Fruit fly (Drosophila melanogaster) whole organism: Measurements from ENCODE around the gene Coa8.
A peak's percentile ranks its signal among the peaks of the same experiment; 100 is the strongest.

Experiments
- CG8478 ChIP-seq: fragments of >200 bp; optimal IDR thresholded peaks from 2 replicates; lab custom pipeline; 2018; ENCODE audit warnings: inconsistent platforms
- Dll ChIP-seq: fragments of >200 bp; optimal IDR thresholded peaks from 2 replicates; lab custom pipeline; 2017
- EcR ChIP-seq, 2 experiments: fragments of >200 bp; optimal IDR thresholded peaks; 2 replicates each; lab custom pipeline; 2017; ENCODE audit warnings: missing biosample characterization in 2 of 2, missing genetic modification characterization in 2 of 2, missing genetic modification reagents in 2 of 2
- pan ChIP-seq: fragments of >200 bp; optimal IDR thresholded peaks from 2 replicates; lab custom pipeline; 2017
- psq ChIP-seq: fragments of >200 bp; optimal IDR thresholded peaks from 2 replicates; lab custom pipeline; 2017
- usp ChIP-seq: fragments of >200 bp; optimal IDR thresholded peaks from 2 replicates; lab custom pipeline; 2017; ENCODE audit warnings: missing biosample characterization, missing genetic modification characterization, mixed read lengths

Coa8 gene

dm6 chrX:1880779-1881178, 697 bp downstream of the Coa8 start:
- TF ChIP-seq CG8478 (lab: Kevin White, UChicago) (no peak), pan (no peak), psq (lab: Kevin White, UChicago) (no peak), usp (GFP tag; lab: Kevin White, UChicago) (no peak), Dll (no peak), EcR (GFP tag; optimal IDR thresholded peaks at IDR 0.05; lab: Kevin White, UChicago) (no peak)

DNA sequence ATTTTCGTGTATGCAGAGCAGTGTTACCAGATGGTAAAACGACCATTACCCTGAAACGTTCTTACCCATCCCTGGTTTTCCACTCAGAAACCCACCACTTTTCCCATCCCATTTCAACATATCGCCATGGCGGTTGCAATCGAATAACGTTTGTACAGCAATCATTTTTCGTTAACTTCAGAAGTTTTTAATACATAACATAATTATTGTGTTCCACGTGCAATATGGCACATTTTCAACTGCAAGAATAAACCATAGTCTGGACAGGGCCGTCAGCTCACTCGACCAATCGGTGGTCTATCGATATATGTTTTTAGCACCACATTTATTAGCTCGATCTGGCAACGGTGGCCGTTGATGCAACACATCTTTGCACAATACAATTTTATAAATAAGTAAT, 9.8 kb downstream of the Coa8 start, which contains the start of the genes trr and mRpL16:
Gene trr, minus strand, starts transcription at position 25 of the 400 bp plus-strand sequence.
Gene mRpL16, plus strand, starts transcription at position 331 of the 400 bp plus-strand sequence.
- TF ChIP-seq usp (GFP tag; lab: Kevin White, UChicago), result no peak
- TF ChIP-seq pan, result no peak
- no peak for TF ChIP-seq CG8478 (lab: Kevin White, UChicago)
- TF ChIP-seq EcR (GFP tag; optimal IDR thresholded peaks at IDR 0.05; lab: Kevin White, UChicago), result no peak
- TF ChIP-seq psq (lab: Kevin White, UChicago), result no peak
- no peak for TF ChIP-seq Dll

dm6 chrX:1893532-1893931, 13.4 kb downstream of the Coa8 start:
- TF ChIP-seq EcR (GFP tag; optimal IDR thresholded peaks at IDR 0.05; lab: Kevin White, UChicago) (no peak), pan (no peak), usp (GFP tag; lab: Kevin White, UChicago) (no peak), psq (lab: Kevin White, UChicago) (no peak), Dll (no peak), CG8478 (lab: Kevin White, UChicago) (no peak)

DNA sequence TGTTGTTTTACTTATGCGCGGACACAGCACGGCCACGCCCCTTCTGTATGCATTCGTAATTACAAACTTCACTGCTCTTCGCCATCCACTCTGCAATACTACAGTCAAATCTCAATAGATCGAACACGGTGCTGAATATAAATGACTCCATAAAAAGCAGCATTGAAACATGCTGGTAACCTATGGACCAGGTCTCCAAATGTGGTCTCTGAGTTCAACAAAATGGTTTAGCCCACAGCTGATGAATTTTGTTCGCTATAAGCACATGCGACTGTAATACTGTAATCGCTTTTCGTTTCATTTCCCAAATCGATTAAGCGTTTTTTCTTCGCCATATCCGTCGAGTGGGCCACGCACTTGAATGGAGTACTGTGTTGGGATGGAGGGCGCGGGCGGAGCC, 17.3 kb downstream of the Coa8 start:
- TF ChIP-seq psq (lab: Kevin White, UChicago) (no peak), pan (no peak), EcR (GFP tag; optimal IDR thresholded peaks at IDR 0.05; lab: Kevin White, UChicago) (no peak), CG8478 (lab: Kevin White, UChicago) (no peak), Dll (no peak), usp (GFP tag; lab: Kevin White, UChicago) (no peak)

- TF ChIP-seq Dll (peak; percentile 34), usp (GFP tag; lab: Kevin White, UChicago) (no peak)
These were observed 19.5 kb downstream of the Coa8 start for dm6 chrX:1899445-1900085.

- no peak for TF ChIP-seq pan
- TF ChIP-seq EcR (GFP tag; optimal IDR thresholded peaks at IDR 0.05; lab: Kevin White, UChicago), result no peak
- no peak for TF ChIP-seq psq (lab: Kevin White, UChicago)
- TF ChIP-seq usp (GFP tag; lab: Kevin White, UChicago), result no peak
- no peak for TF ChIP-seq CG8478 (lab: Kevin White, UChicago)
- TF ChIP-seq Dll, result no peak
These were observed 20.2 kb downstream of the Coa8 start, which contains the start of gene arm for dm6 chrX:1900123-1900818. arm (minus strand) TSS chrX:1900646.

- TF ChIP-seq CG8478 (lab: Kevin White, UChicago) (no peak), Dll (no peak), pan (no peak), psq (lab: Kevin White, UChicago) (no peak), usp (GFP tag; lab: Kevin White, UChicago) (no peak), EcR (GFP tag; optimal IDR thresholded peaks at IDR 0.05; lab: Kevin White, UChicago) (no peak)
These were observed 21.6 kb downstream of the Coa8 start, which contains the start of gene Ldaf1 for dm6 chrX:1901605-1902136. Ldaf1 (minus strand) TSS chrX:1901911.

DNA sequence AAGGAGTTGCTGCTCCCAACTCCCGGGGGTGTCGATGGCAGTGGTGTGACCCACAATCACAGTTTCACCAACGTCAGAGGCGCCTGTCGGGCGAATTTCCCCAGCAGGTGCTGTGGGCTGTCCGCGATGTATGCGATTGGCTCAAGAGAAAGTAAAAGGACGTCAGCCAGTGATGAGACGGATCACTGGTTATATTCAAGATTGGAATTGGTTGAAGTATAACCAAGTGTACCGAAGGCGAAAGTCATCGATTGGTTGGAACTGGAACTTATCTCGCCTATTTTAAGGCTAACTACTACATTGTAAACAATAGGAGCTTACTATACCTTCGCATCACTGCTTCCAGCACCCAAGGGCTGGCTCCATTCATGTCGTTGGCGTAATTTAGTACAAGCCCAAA, 23.0 kb downstream of the Coa8 start, which contains the start of gene CG32801:
Gene CG32801, minus strand, starts transcription at position 101 of the 400 bp plus-strand sequence.
- TF ChIP-seq pan (no peak), usp (GFP tag; lab: Kevin White, UChicago) (no peak), psq (lab: Kevin White, UChicago) (no peak), Dll (no peak), CG8478 (lab: Kevin White, UChicago) (no peak), EcR (GFP tag; optimal IDR thresholded peaks at IDR 0.05; lab: Kevin White, UChicago) (no peak)

- TF ChIP-seq CG8478 (lab: Kevin White, UChicago), result no peak
- no peak for TF ChIP-seq EcR (GFP tag; optimal IDR thresholded peaks at IDR 0.05; lab: Kevin White, UChicago)
- TF ChIP-seq Dll, result no peak
- TF ChIP-seq pan, result no peak
- no peak for TF ChIP-seq psq (lab: Kevin White, UChicago)
- no peak for TF ChIP-seq usp (GFP tag; lab: Kevin White, UChicago)
These were observed 23.9 kb downstream of the Coa8 start for dm6 chrX:1903968-1904367.

DNA sequence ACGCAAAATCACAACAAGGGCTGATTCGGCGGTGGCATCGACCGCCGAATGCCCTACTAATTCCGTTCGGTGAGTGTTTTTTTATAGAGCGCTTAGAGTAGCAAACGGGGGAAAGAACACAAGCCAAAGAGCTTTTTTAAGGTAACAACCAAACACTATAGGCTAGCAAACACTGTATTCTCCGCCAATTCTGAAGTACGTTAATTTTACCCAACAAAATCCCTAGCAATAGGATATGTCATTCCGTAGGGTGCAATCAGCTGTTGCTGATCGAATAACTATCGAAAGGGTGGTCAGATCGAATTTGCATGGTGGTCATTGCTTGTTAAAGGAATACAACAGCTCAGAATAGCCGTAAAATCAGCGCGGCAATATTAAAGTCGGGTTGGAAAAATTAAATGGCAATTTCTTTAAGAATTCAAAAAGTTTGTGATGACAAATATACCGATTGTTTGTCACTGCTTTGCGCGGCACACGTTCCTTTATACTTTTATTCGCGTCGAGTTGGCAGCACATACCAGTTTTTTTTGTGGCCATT, 27.7 kb downstream of the Coa8 start, which contains the start of gene mip130:
Gene mip130, plus strand, starts transcription at position 513 of the 538 bp plus-strand sequence.
- no peak for TF ChIP-seq pan
- no peak for TF ChIP-seq CG8478 (lab: Kevin White, UChicago)
- no peak for TF ChIP-seq Dll
- TF ChIP-seq psq (lab: Kevin White, UChicago), result no peak
- no peak for TF ChIP-seq EcR (GFP tag; optimal IDR thresholded peaks at IDR 0.05; lab: Kevin White, UChicago)
- no peak for TF ChIP-seq usp (GFP tag; lab: Kevin White, UChicago)

DNA sequence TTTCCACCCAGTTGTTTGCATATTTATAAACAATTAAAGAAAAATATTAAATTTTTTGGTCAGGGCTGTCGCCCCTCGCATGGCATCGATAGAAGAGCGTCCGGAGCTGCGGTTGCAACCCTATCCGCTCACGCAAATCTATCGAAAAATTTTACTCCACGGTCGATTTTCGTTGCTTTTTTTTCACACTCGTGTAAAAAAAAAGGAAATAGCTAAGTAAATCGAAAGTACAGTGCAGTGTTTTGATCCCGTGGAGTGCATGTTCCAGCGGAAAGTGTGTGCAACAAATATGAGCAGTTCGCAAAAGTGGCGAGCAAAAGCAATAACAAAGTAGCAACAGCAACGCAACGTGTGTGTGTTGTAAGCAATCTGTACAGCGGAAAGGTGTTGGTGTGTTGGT, 28.7 kb downstream of the Coa8 start, which contains the start of the genes Edem1 and Rbcn-3B:
Gene Edem1, minus strand, starts transcription at position 71 of the 400 bp plus-strand sequence.
Gene Rbcn-3B, plus strand, starts transcription at position 164 of the 400 bp plus-strand sequence.
- TF ChIP-seq pan (no peak), psq (lab: Kevin White, UChicago) (no peak), CG8478 (lab: Kevin White, UChicago) (no peak), EcR (GFP tag; optimal IDR thresholded peaks at IDR 0.05; lab: Kevin White, UChicago) (no peak), usp (GFP tag; lab: Kevin White, UChicago) (no peak), Dll (no peak)
